Worm (Caenorhabditis elegans) whole organism, L3 larva: ENCODE results near the gene C15B12.1.
A peak's percentile ranks its signal among the peaks of the same experiment; 100 is the strongest.

ENCODE experiments used
- R02D3.7 ChIP-seq: fragments of 150-350 bp; optimal IDR thresholded peaks from 2 replicates; lab custom pipeline; 2014; ENCODE audit warnings: missing biosample characterization, missing genetic modification characterization
- ceh-28 ChIP-seq: fragments of 150-350 bp; optimal IDR thresholded peaks from 2 replicates; lab custom pipeline; 2014; ENCODE audit warnings: missing biosample characterization, missing genetic modification reagents, missing genetic modification characterization
- ceh-82 ChIP-seq: fragments of 150-350 bp; optimal IDR thresholded peaks from 2 replicates; lab custom pipeline; 2014; ENCODE audit warnings: missing biosample characterization, missing genetic modification characterization
- ceh-9 ChIP-seq: sonication (generic microtip); optimal IDR thresholded peaks from 2 replicates; lab custom pipeline; 2018; ENCODE audit warnings: missing biosample characterization, missing genetic modification characterization
- daf-12 ChIP-seq: fragments of 150-350 bp; optimal IDR thresholded peaks from 2 replicates; lab custom pipeline; 2014; ENCODE audit warnings: missing biosample characterization, missing genetic modification reagents, missing genetic modification characterization
- elt-2 ChIP-seq: sonication (generic microtip); optimal IDR thresholded peaks from 2 replicates; lab custom pipeline; 2016; ENCODE audit warnings: missing genetic modification reagents, mild to moderate bottlenecking, missing genetic modification characterization, missing compliant biosample characterization
- elt-3 ChIP-seq, 3 experiments: fragments of 150-350 bp in 1 of 3; sonication (generic microtip) in 2 of 3; optimal IDR thresholded peaks; 2 replicates in 2 of 3; 4 replicates in 1 of 3; lab custom pipeline; 2014 to 2017; ENCODE audit warnings: missing biosample characterization in 3 of 3, missing genetic modification characterization in 3 of 3
- fos-1 ChIP-seq: fragments of 150-350 bp; optimal IDR thresholded peaks from 2 replicates; lab custom pipeline; 2014; ENCODE audit warnings: missing biosample characterization, missing genetic modification characterization
- hmg-11 ChIP-seq: sonication (generic microtip); optimal IDR thresholded peaks from 2 replicates; lab custom pipeline; 2016; ENCODE audit warnings: missing genetic modification characterization, missing compliant biosample characterization
- lin-39 ChIP-seq: fragments of 150-350 bp; optimal IDR thresholded peaks from 2 replicates; lab custom pipeline; 2018; ENCODE audit warnings: missing biosample characterization, missing genetic modification reagents, missing genetic modification characterization
- mdl-1 ChIP-seq: fragments of 150-350 bp; optimal IDR thresholded peaks from 2 replicates; lab custom pipeline; 2014; ENCODE audit warnings: missing biosample characterization, missing genetic modification characterization
- mml-1 ChIP-seq: fragments of 150-350 bp; sonication (generic microtip); optimal IDR thresholded peaks from 3 replicates; lab custom pipeline; 2014; ENCODE audit warnings: missing biosample characterization, missing genetic modification characterization
- nfya-1 ChIP-seq: sonication (generic microtip); optimal IDR thresholded peaks from 2 replicates; lab custom pipeline; 2017; ENCODE audit warnings: missing genetic modification characterization, mild to moderate bottlenecking, missing compliant biosample characterization, antibody characterized with exemption, moderate library complexity; ENCODE audit not compliant: insufficient read depth
- nhr-12 ChIP-seq: fragments of 150-350 bp; optimal IDR thresholded peaks from 2 replicates; lab custom pipeline; 2014; ENCODE audit warnings: missing biosample characterization, missing genetic modification characterization
- nhr-237 ChIP-seq: fragments of 150-350 bp; optimal IDR thresholded peaks from 2 replicates; lab custom pipeline; 2014; ENCODE audit warnings: missing biosample characterization, missing genetic modification characterization
- nhr-25 ChIP-seq: sonication (generic microtip); optimal IDR thresholded peaks from 2 replicates; lab custom pipeline; 2017; ENCODE audit warnings: missing biosample characterization, missing genetic modification characterization
- nhr-43 ChIP-seq: sonication (generic microtip); optimal IDR thresholded peaks from 2 replicates; lab custom pipeline; 2016; ENCODE audit warnings: mild to moderate bottlenecking, missing genetic modification characterization, missing compliant biosample characterization; ENCODE audit not compliant: poor library complexity, severe bottlenecking
- nhr-67 ChIP-seq: fragments of 150-350 bp; optimal IDR thresholded peaks from 2 replicates; lab custom pipeline; 2014; ENCODE audit warnings: missing biosample characterization, missing genetic modification characterization
- nhr-77 ChIP-seq: fragments of 150-350 bp; optimal IDR thresholded peaks from 2 replicates; lab custom pipeline; 2014; ENCODE audit warnings: missing biosample characterization, missing genetic modification characterization
- pha-4 ChIP-seq: fragments of 150-350 bp; optimal IDR thresholded peaks from 2 replicates; lab custom pipeline; 2014; ENCODE audit warnings: missing biosample characterization, missing genetic modification reagents, missing genetic modification characterization
- pqm-1 ChIP-seq: fragments of 150-350 bp; optimal IDR thresholded peaks from 2 replicates; lab custom pipeline; 2017; ENCODE audit warnings: missing biosample characterization, missing genetic modification characterization, inconsistent platforms
- sea-2 ChIP-seq: fragments of 150-350 bp; sonication (generic microtip); optimal IDR thresholded peaks from 4 replicates; lab custom pipeline; 2014; ENCODE audit warnings: missing biosample characterization, missing genetic modification reagents, missing genetic modification characterization
- skn-1 ChIP-seq: fragments of 150-350 bp; optimal IDR thresholded peaks from 2 replicates; lab custom pipeline; 2014; ENCODE audit warnings: missing biosample characterization, missing genetic modification characterization
- snpc-4 ChIP-seq: fragments of 150-350 bp; optimal IDR thresholded peaks from 2 replicates; lab custom pipeline; 2014; ENCODE audit warnings: missing biosample characterization, missing genetic modification characterization
- tbx-2 ChIP-seq: sonication (generic microtip); optimal IDR thresholded peaks from 2 replicates; lab custom pipeline; 2016; ENCODE audit warnings: mild to moderate bottlenecking, missing genetic modification characterization, missing compliant biosample characterization
- unc-62 ChIP-seq: fragments of 150-350 bp; sonication (generic microtip); optimal IDR thresholded peaks from 4 replicates; lab custom pipeline; 2014; ENCODE audit warnings: missing biosample characterization, missing genetic modification reagents, missing genetic modification characterization
- zag-1 ChIP-seq: fragments of 150-350 bp; optimal IDR thresholded peaks from 2 replicates; lab custom pipeline; 2014; ENCODE audit warnings: missing biosample characterization, missing genetic modification characterization
- ztf-11 ChIP-seq: fragments of 150-350 bp; optimal IDR thresholded peaks from 2 replicates; lab custom pipeline; 2014; ENCODE audit warnings: missing biosample characterization, missing genetic modification characterization
- ztf-4 ChIP-seq: fragments of 150-350 bp; optimal IDR thresholded peaks from 2 replicates; lab custom pipeline; 2014; ENCODE audit warnings: missing biosample characterization, missing genetic modification characterization

The C15B12.1 gene

DNA sequence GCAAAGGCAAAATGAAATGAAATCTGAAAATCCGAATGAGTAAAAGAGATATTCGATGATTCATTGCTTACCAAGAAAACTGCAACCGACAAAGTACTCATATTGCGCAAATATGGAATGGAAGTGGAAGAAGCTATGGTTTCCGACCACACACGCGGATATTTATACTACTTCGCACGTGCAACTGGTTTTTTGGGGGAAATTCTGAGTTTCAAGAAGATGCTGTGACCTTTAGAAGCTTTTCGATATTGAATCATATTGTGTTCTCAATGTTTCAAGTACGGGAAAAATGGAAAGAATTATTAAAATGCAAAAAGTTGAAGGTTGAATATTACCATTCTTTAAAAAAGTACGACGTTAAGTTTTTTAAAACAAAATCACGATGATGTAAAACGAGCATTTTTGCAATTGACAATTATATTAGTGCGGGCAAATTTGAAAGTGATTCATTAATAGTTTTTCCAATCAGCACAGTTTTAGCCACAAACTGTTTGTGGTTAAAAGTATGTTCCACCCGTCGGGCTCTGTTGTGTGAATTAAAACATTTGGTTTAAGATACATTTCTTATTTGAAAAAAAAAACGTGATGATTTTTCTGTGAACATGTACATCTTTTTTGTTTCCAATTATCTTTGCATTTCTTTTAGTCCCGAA lies 25.6 kb upstream of the C15B12.1 start, which contains the start of the genes grl-6 and K10C2.6:
Gene grl-6 (minus strand): TSS at position 101 of the 653 bp plus-strand sequence.
Gene K10C2.6 (plus strand): TSS at position 603 of the 653 bp plus-strand sequence.
- TF ChIP-seq elt-2 (tag; lab: Kevin White, UChicago) (no peak), lin-39 (tag; lab: Kevin White, UChicago) (no peak), sea-2 (no peak), mml-1 (tag; lab: Kevin White, UChicago) (no peak), nhr-237 (tag; lab: Kevin White, UChicago) (no peak), snpc-4 (tag; lab: Kevin White, UChicago) (no peak), nhr-43 (tag; lab: Kevin White, UChicago) (no peak), nhr-77 (tag; lab: Kevin White, UChicago) (no peak), daf-12 (tag; lab: Kevin White, UChicago) (no peak), nhr-25 (tag; lab: Kevin White, UChicago) (no peak), nhr-67 (tag; lab: Kevin White, UChicago) (no peak), ztf-4 (tag; lab: Kevin White, UChicago) (no peak)

DNA sequence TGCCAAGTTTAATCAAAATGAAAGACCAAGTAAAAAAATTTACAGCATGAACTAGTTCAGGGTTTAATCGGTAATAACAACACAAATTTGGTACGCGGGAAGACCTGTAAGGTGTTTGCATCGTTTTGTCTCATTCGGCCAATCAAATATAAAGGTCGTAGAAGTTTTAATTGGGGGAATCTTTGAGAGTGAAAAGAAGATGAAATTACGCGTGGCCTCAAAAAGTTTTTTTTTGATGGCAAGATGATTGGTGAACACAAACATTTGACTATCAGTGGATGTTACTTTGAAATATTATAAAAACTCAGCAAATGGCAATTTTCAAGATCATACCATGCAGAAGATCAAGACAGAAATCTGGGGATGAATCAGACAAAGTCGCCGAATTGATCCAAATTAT lies 21.5 kb upstream of the C15B12.1 start, which contains the start of gene nas-33:
Gene nas-33 (minus strand): TSS at position 101 of the 400 bp plus-strand sequence.
- TF ChIP-seq hmg-11 (tag; lab: Kevin White, UChicago) (no peak), skn-1 (tag; lab: Kevin White, UChicago) (no peak), ceh-82 (tag; lab: Kevin White, UChicago) (no peak), nfya-1 (tag; lab: Kevin White, UChicago) (no peak), R02D3.7 (tag; lab: Kevin White, UChicago) (no peak), sea-2 (no peak), nhr-12 (tag; lab: Kevin White, UChicago) (no peak)

DNA sequence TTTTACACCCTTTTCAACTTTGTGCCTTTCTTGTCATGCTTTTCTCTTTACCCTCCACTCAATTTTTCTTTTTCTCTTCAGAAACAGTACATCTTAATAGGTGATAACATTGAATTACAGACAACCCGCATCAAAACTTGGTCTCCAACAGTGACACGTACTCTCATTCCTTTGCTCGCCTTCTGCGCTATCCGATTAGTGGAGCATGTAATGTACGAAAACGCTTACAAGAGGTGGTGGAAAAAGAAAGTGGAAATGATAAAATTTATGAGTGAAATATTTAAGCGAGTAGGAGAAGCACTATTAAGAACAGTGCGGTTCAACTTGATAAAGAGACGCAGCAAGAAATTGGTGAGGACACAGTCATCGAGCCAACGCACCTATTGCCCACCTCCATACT lies 20.0 kb upstream of the C15B12.1 start, which contains the start of gene pept-1:
Gene pept-1 (plus strand): TSS at position 306 of the 400 bp plus-strand sequence.
- peak; percentile 32 for TF ChIP-seq skn-1 (tag; lab: Kevin White, UChicago)
- TF ChIP-seq tbx-2: no peak
- TF ChIP-seq pha-4 (tag; lab: Kevin White, UChicago): peak; percentile 16
- TF ChIP-seq elt-3 (tag; optimal IDR thresholded peaks at IDR 0.05; lab: Kevin White, UChicago): no peak
- TF ChIP-seq ceh-28: no peak
- TF ChIP-seq elt-2 (tag; lab: Kevin White, UChicago): peak; percentile 98
- TF ChIP-seq mdl-1: no peak
- peak; percentile 94 for TF ChIP-seq pqm-1 (tag; lab: Kevin White, UChicago)
- TF ChIP-seq, all 47 proteins: peak for 4

DNA sequence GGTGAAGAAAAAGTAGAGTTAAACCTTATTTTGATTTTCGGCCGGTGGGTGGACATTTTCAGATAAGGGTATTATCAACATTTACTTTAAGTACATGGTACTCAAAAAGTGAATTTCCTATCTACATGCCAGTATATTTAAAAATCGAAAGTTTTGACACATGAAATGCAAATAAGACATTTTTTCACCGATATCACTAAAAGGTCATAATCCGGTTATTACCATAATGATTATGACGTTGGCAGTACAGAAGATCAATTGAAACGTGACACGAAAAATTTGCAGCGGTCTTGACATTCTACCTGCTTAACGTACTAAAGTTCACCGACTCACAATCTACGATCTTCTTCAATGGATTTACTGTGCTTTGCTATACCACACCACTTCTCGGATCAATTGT lies 18.6 kb upstream of the C15B12.1 start:
- TF ChIP-seq elt-2 (tag; lab: Kevin White, UChicago) (peak; percentile 73), pha-4 (tag; lab: Kevin White, UChicago) (peak; percentile 15), elt-3 (tag; optimal IDR thresholded peaks at IDR 0.05; lab: Kevin White, UChicago) (no peak)
- TF ChIP-seq, all 47 proteins: peak for 2

DNA sequence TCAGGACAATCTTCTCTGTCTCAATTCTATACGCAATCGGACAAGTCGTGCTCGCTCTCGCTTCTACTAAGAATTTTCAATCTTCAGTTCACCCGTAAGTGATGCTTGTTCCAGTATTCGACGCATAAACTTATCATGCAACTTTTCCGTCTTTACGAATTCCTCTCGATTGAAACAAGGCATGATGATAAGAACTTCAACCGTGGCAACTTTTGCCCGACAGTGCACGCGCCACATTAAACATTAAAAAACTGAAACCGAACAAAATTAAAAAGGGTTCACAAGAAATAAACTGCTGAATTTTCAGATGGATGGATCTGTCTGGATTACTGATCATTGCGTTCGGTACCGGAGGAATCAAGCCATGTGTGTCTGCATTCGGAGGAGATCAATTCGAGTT lies 18.1 kb upstream of the C15B12.1 start:
- TF ChIP-seq fos-1 (tag; lab: Kevin White, UChicago) (no peak), unc-62 (GFP tag; lab: Kevin White, UChicago) (no peak), R02D3.7 (tag; lab: Kevin White, UChicago) (no peak), ceh-9 (tag; lab: Kevin White, UChicago) (no peak), zag-1 (tag; lab: Kevin White, UChicago) (no peak), ztf-11 (no peak)

DNA sequence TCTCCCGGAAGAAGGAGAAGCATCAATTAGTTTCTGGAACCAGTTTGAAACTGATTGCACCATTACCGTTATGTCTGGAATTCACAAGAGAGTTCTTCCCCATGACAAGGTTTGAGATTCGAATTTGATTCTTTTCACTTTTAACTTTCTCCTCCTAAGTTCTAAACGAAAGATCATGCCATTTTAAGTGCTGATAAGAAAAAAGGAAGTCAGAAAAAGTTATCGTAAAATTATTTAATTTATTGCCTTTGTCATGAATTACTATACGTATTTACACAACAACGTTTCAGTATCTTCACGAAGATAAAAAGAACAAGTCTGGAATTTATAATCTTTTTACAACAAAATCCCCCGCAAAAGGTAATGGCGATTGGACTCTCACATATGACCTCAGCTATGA lies 16.5 kb upstream of the C15B12.1 start:
- TF ChIP-seq elt-2 (tag; lab: Kevin White, UChicago): peak; percentile 53
- no peak for TF ChIP-seq daf-12 (tag; lab: Kevin White, UChicago)
- peak; percentile 70 for TF ChIP-seq pqm-1 (tag; lab: Kevin White, UChicago)
- TF ChIP-seq skn-1 (tag; lab: Kevin White, UChicago): no peak
- TF ChIP-seq, all 47 proteins: peak for 2
